Worm (Caenorhabditis elegans) whole organism, midembryonic: ENCODE measurements around the gene T21B4.3.

Experiments used
- cog-1 ChIP-seq: sonication (generic microtip); optimal IDR thresholded peaks from 2 replicates; lab custom pipeline; 2016; ENCODE audit warnings: missing genetic modification characterization, missing compliant biosample characterization
- tab-1 ChIP-seq: fragments of 200-800 bp; sonication (Bioruptor generic); IDR thresholded peaks from 2 replicates; pipeline ENCODE4 v1.3.6; 2022; ENCODE audit warnings: missing genetic modification characterization, missing compliant biosample characterization
- ztf-23 ChIP-seq: fragments of 200-800 bp; sonication (Bioruptor generic); IDR thresholded peaks from 2 replicates; pipeline ENCODE4 v1.3.6; 2022; ENCODE audit warnings: missing genetic modification reagents, missing genetic modification characterization, missing compliant biosample characterization

DNA sequence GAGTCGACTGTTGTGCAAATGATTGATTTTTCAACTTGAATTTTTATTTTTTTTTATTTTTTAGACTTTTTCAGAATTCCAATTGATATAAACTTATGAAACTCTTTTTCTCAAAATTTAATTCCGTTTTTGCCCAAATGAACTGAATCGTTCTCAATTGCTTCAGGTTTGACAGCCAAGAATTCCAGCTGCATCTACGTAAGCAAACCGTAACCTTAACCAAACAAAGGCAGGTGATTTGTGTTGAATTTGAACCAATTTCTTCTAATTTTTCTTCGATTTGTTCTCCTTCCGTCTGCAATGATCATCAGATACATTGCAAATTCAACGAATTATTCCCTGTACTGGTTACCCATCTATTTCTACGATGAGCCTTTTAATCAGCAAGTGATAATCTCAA is 47.0 kb downstream of the T21B4.3 start, which contains the start of gene sre-34:
- TF ChIP-seq tab-1 (GFP tag; lab: Robert Waterston, UW) (no peak), ztf-23 (GFP tag; lab: Robert Waterston, UW) (no peak), cog-1 (tag; lab: Kevin White, UChicago) (no peak)
